Worm (Caenorhabditis elegans) whole organism, L2 larva: ENCODE data around the gene C05E4.12.

Experiments
- C34F6.9 ChIP-seq: fragments of 150-350 bp; optimal IDR thresholded peaks from 2 replicates; lab custom pipeline; 2014; ENCODE audit warnings: missing biosample characterization, missing genetic modification characterization
- F13H6.1 ChIP-seq: sonication (generic microtip); optimal IDR thresholded peaks from 2 replicates; lab custom pipeline; 2016; ENCODE audit warnings: missing genetic modification characterization, missing compliant biosample characterization
- R02D3.7 ChIP-seq: fragments of 150-350 bp; optimal IDR thresholded peaks from 2 replicates; lab custom pipeline; 2014; ENCODE audit warnings: missing biosample characterization, missing genetic modification characterization
- Y55F3AM.14 ChIP-seq: fragments of 200-800 bp; sonication (Bioruptor generic); optimal IDR thresholded peaks from 2 replicates; lab custom pipeline; 2018; ENCODE audit warnings: mild to moderate bottlenecking, missing genetic modification characterization, missing compliant biosample characterization
- ZK546.5 ChIP-seq: sonication (generic microtip); optimal IDR thresholded peaks from 2 replicates; lab custom pipeline; 2017; ENCODE audit warnings: missing biosample characterization, missing genetic modification characterization
- alr-1 ChIP-seq: fragments of 150-350 bp; optimal IDR thresholded peaks from 2 replicates; lab custom pipeline; 2014; ENCODE audit warnings: missing biosample characterization, missing genetic modification characterization
- aly-2 ChIP-seq: fragments of 150-350 bp; optimal IDR thresholded peaks from 2 replicates; lab custom pipeline; 2014; ENCODE audit warnings: missing biosample characterization, missing genetic modification characterization
- ama-1 ChIP-seq: fragments of 150-350 bp; optimal IDR thresholded peaks from 2 replicates; lab custom pipeline; 2018; ENCODE audit warnings: inconsistent platforms
- blmp-1 ChIP-seq: sonication (generic microtip); optimal IDR thresholded peaks from 2 replicates; lab custom pipeline; 2017; ENCODE audit warnings: missing genetic modification characterization, mild to moderate bottlenecking, missing compliant biosample characterization, antibody characterized with exemption, moderate library complexity; ENCODE audit not compliant: insufficient read depth
- ceh-82 ChIP-seq: fragments of 150-350 bp; optimal IDR thresholded peaks from 2 replicates; lab custom pipeline; 2014; ENCODE audit warnings: missing biosample characterization, missing genetic modification characterization
- crh-2 ChIP-seq: sonication (generic microtip); optimal IDR thresholded peaks from 2 replicates; lab custom pipeline; 2017; ENCODE audit warnings: missing biosample characterization, missing genetic modification characterization
- dmd-4 ChIP-seq: sonication (generic microtip); optimal IDR thresholded peaks from 2 replicates; lab custom pipeline; 2017; ENCODE audit warnings: missing biosample characterization, missing genetic modification characterization
- egl-27 ChIP-seq: sonication (generic microtip); optimal IDR thresholded peaks from 3 replicates; lab custom pipeline; 2017; ENCODE audit warnings: missing biosample characterization, missing genetic modification reagents, missing genetic modification characterization
- elt-1 ChIP-seq: fragments of 150-350 bp; optimal IDR thresholded peaks from 2 replicates; lab custom pipeline; 2014; ENCODE audit warnings: missing biosample characterization, missing genetic modification characterization
- elt-3 ChIP-seq: sonication (generic microtip); optimal IDR thresholded peaks from 2 replicates; lab custom pipeline; 2017; ENCODE audit warnings: missing biosample characterization, missing genetic modification characterization
- fos-1 ChIP-seq: fragments of 150-350 bp; optimal IDR thresholded peaks from 2 replicates; lab custom pipeline; 2014; ENCODE audit warnings: missing biosample characterization, missing genetic modification characterization
- gmeb-1 ChIP-seq: fragments of 150-350 bp; optimal IDR thresholded peaks from 2 replicates; lab custom pipeline; 2014; ENCODE audit warnings: missing biosample characterization, missing genetic modification characterization
- lin-11 ChIP-seq: fragments of 150-350 bp; sonication (generic microtip); optimal IDR thresholded peaks from 2 replicates; lab custom pipeline; 2014; ENCODE audit warnings: missing biosample characterization, missing genetic modification characterization, inconsistent platforms, mixed read lengths
- lin-13 ChIP-seq: fragments of 150-350 bp; optimal IDR thresholded peaks from 2 replicates; lab custom pipeline; 2014; ENCODE audit warnings: missing biosample characterization, missing genetic modification reagents, missing genetic modification characterization
- lin-39 ChIP-seq: fragments of 150-350 bp; optimal IDR thresholded peaks from 2 replicates; lab custom pipeline; 2014; ENCODE audit warnings: missing biosample characterization, missing genetic modification reagents, missing genetic modification characterization
- lsy-2 ChIP-seq, 2 experiments: fragments of 150-350 bp in 1 of 2; sonication (generic microtip) in 1 of 2; optimal IDR thresholded peaks; 2 replicates each; lab custom pipeline; 2014 to 2017; ENCODE audit warnings: missing biosample characterization in 2 of 2, missing genetic modification characterization in 2 of 2
- mab-5 ChIP-seq: fragments of 150-350 bp; optimal IDR thresholded peaks from 2 replicates; lab custom pipeline; 2014; ENCODE audit warnings: missing biosample characterization, missing genetic modification characterization
- mbf-1 ChIP-seq: sonication (generic microtip); optimal IDR thresholded peaks from 2 replicates; lab custom pipeline; 2017; ENCODE audit warnings: missing biosample characterization, missing genetic modification characterization
- mdl-1 ChIP-seq, 2 experiments: fragments of 150-350 bp in 1 of 2; sonication (generic microtip) in 1 of 2; optimal IDR thresholded peaks; 2 replicates each; lab custom pipeline; 2017; ENCODE audit warnings: missing biosample characterization in 2 of 2, missing genetic modification characterization in 2 of 2
- nhr-10 ChIP-seq: sonication (generic microtip); optimal IDR thresholded peaks from 2 replicates; lab custom pipeline; 2017; ENCODE audit warnings: missing biosample characterization, missing genetic modification characterization
- nhr-11 ChIP-seq: fragments of 150-350 bp; optimal IDR thresholded peaks from 2 replicates; lab custom pipeline; 2014; ENCODE audit warnings: missing biosample characterization, missing genetic modification characterization
- nhr-12 ChIP-seq: fragments of 150-350 bp; optimal IDR thresholded peaks from 2 replicates; lab custom pipeline; 2014; ENCODE audit warnings: missing biosample characterization, missing genetic modification characterization
- nhr-129 ChIP-seq: fragments of 150-350 bp; optimal IDR thresholded peaks from 2 replicates; lab custom pipeline; 2014; ENCODE audit warnings: missing biosample characterization, missing genetic modification characterization
- nhr-21 ChIP-seq: fragments of 150-350 bp; optimal IDR thresholded peaks from 2 replicates; lab custom pipeline; 2014; ENCODE audit warnings: missing biosample characterization, missing genetic modification characterization
- nhr-23 ChIP-seq: fragments of 150-350 bp; optimal IDR thresholded peaks from 2 replicates; lab custom pipeline; 2014; ENCODE audit warnings: missing biosample characterization, missing genetic modification reagents, missing genetic modification characterization
- nhr-237 ChIP-seq: fragments of 150-350 bp; optimal IDR thresholded peaks from 2 replicates; lab custom pipeline; 2014; ENCODE audit warnings: missing biosample characterization, missing genetic modification characterization
- nhr-25 ChIP-seq: fragments of 150-350 bp; sonication (generic microtip); optimal IDR thresholded peaks from 3 replicates; lab custom pipeline; 2014; ENCODE audit warnings: missing biosample characterization, missing genetic modification characterization
- nhr-6 ChIP-seq: fragments of 150-350 bp; optimal IDR thresholded peaks from 2 replicates; lab custom pipeline; 2014; ENCODE audit warnings: missing biosample characterization, missing genetic modification characterization
- nhr-77 ChIP-seq: fragments of 150-350 bp; optimal IDR thresholded peaks from 2 replicates; lab custom pipeline; 2014; ENCODE audit warnings: missing biosample characterization, missing genetic modification characterization
- peb-1 ChIP-seq: fragments of 150-350 bp; optimal IDR thresholded peaks from 2 replicates; lab custom pipeline; 2014; ENCODE audit warnings: missing biosample characterization, missing genetic modification characterization
- skn-1 ChIP-seq: sonication (generic microtip); optimal IDR thresholded peaks from 2 replicates; lab custom pipeline; 2017; ENCODE audit warnings: missing biosample characterization, missing genetic modification characterization
- sma-3 ChIP-seq: sonication (generic microtip); optimal IDR thresholded peaks from 2 replicates; lab custom pipeline; 2016; ENCODE audit warnings: missing genetic modification reagents, missing genetic modification characterization, missing compliant biosample characterization
- sma-9 ChIP-seq, 2 experiments: fragments of 150-350 bp in 1 of 2; sonication (generic microtip) in 1 of 2; optimal IDR thresholded peaks; 2 replicates each; lab custom pipeline; 2014 to 2016; ENCODE audit warnings: missing genetic modification characterization in 2 of 2, mild to moderate bottlenecking in 1 of 2, missing biosample characterization in 1 of 2, missing compliant biosample characterization in 1 of 2, missing genetic modification reagents in 1 of 2, moderate library complexity in 1 of 2
- snpc-4 ChIP-seq: fragments of 150-350 bp; optimal IDR thresholded peaks from 2 replicates; lab custom pipeline; 2014; ENCODE audit warnings: missing biosample characterization, missing genetic modification characterization
- unc-39 ChIP-seq: fragments of 150-350 bp; optimal IDR thresholded peaks from 2 replicates; lab custom pipeline; 2014; ENCODE audit warnings: missing biosample characterization, missing genetic modification characterization
- unc-55 ChIP-seq: fragments of 150-350 bp; sonication (generic microtip); optimal IDR thresholded peaks from 3 replicates; lab custom pipeline; 2014; ENCODE audit warnings: missing biosample characterization, missing genetic modification reagents, missing genetic modification characterization
- unc-62 ChIP-seq: fragments of 150-350 bp; optimal IDR thresholded peaks from 2 replicates; lab custom pipeline; 2014; ENCODE audit warnings: missing biosample characterization, missing genetic modification reagents, missing genetic modification characterization
- zag-1 ChIP-seq: fragments of 150-350 bp; optimal IDR thresholded peaks from 2 replicates; lab custom pipeline; 2014; ENCODE audit warnings: missing biosample characterization, missing genetic modification characterization
- ztf-1 ChIP-seq: fragments of 200-800 bp; sonication (Bioruptor generic); conservative IDR thresholded peaks from 2 replicates; pipeline ENCODE4 v1.3.6; 2022; ENCODE audit warnings: missing genetic modification characterization, missing compliant biosample characterization
- ztf-11 ChIP-seq: sonication (generic microtip); optimal IDR thresholded peaks from 2 replicates; lab custom pipeline; 2017; ENCODE audit warnings: missing biosample characterization, missing genetic modification characterization
- ztf-4 ChIP-seq: fragments of 150-350 bp; optimal IDR thresholded peaks from 2 replicates; lab custom pipeline; 2014; ENCODE audit warnings: missing biosample characterization, missing genetic modification characterization

Gene C05E4.12

DNA sequence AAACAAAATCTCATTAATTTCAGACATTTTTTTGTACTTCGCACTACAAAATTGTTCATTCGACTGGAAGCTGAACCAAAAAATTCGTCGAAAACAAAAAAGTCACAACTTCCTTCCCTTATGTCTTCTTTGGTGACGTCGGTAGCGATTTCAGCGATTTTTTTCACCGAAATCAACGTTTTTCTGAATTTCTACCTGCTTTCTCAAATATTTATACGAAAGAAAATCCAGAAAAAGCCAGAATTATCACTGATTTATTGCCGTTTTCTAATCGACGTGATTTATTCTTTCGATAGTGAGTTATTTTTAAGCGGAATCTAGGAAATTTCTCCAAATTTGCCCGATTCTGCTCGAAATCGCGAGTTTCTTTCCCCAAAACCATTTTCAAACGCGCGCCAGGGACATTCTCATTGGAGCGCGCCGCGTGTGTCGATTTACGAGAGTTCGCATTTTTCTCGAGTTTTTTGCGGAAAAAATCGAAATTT lies 13.1 kb upstream of the C05E4.12 start, which contains the start of gene srbc-58 (continued):
- no peak for TF ChIP-seq ztf-11 (tag; lab: Kevin White, UChicago)
- peak; percentile 34 for TF ChIP-seq unc-55
- TF ChIP-seq ZK546.5 (tag; lab: Kevin White, UChicago) = no peak
- TF ChIP-seq nhr-129 = peak; percentile 16
- no peak for TF ChIP-seq sma-3 (GFP tag; lab: Kevin White, UChicago)
- TF ChIP-seq zag-1 (tag; lab: Kevin White, UChicago) = no peak
- peak; percentile 29 for TF ChIP-seq C34F6.9
- no peak for TF ChIP-seq mbf-1 (tag; lab: Kevin White, UChicago)
- no peak for TF ChIP-seq snpc-4 (tag; lab: Kevin White, UChicago)
- no peak for TF ChIP-seq unc-39 (tag; lab: Kevin White, UChicago)
- peak; percentile 9 for TF ChIP-seq lin-13
- no peak for TF ChIP-seq nhr-12 (tag; lab: Kevin White, UChicago)
- TF ChIP-seq elt-3 (tag; lab: Kevin White, UChicago) = no peak
- TF ChIP-seq nhr-23 (tag; lab: Kevin White, UChicago) = no peak
- TF ChIP-seq R02D3.7 = no peak

ce11 chrV:774341-774740 lies 12.6 kb upstream of the C05E4.12 start:
- TF ChIP-seq lin-13 (no peak), nhr-21 (no peak), F13H6.1 (tag; lab: Kevin White, UChicago) (no peak), ceh-82 (tag; lab: Kevin White, UChicago) (no peak), nhr-129 (no peak), ZK546.5 (tag; lab: Kevin White, UChicago) (no peak), peb-1 (tag; lab: Kevin White, UChicago) (no peak), gmeb-1 (tag; lab: Kevin White, UChicago) (no peak), ztf-4 (tag; lab: Kevin White, UChicago) (no peak), ztf-1 (GFP tag; lab: Robert Waterston, UW) (no peak), lin-39 (tag; lab: Kevin White, UChicago) (no peak), zag-1 (tag; lab: Kevin White, UChicago) (no peak)

- TF ChIP-seq nhr-237 (tag; lab: Kevin White, UChicago) (peak; percentile 9), lin-13 (peak; percentile 88), nhr-21 (peak; percentile 81), aly-2 (tag; lab: Kevin White, UChicago) (no peak), mab-5 (peak; percentile 70), ZK546.5 (tag; lab: Kevin White, UChicago) (no peak), crh-2 (tag; lab: Kevin White, UChicago) (peak; percentile 90), R02D3.7 (peak; percentile 1), mbf-1 (tag; lab: Kevin White, UChicago) (no peak), ztf-11 (tag; lab: Kevin White, UChicago) (no peak), alr-1 (tag; lab: Kevin White, UChicago) (no peak), Y55F3AM.14 (GFP tag; lab: Kevin White, UChicago) (no peak), C34F6.9 (peak; percentile 93), zag-1 (tag; lab: Kevin White, UChicago) (no peak), unc-62 (GFP tag; lab: Kevin White, UChicago) (peak; percentile 9), elt-1 (tag; lab: Kevin White, UChicago) (no peak), ceh-82 (tag; lab: Kevin White, UChicago) (peak; percentile 22), snpc-4 (tag; lab: Kevin White, UChicago) (peak; percentile 35), nhr-6 (tag; lab: Kevin White, UChicago) (peak; percentile 66), lin-39 (tag; lab: Kevin White, UChicago) (no peak), lin-11 (tag; lab: Kevin White, UChicago) (peak; percentile 79), peb-1 (tag; lab: Kevin White, UChicago) (no peak), nhr-12 (tag; lab: Kevin White, UChicago) (no peak), F13H6.1 (tag; lab: Kevin White, UChicago) (peak; percentile 80), nhr-10 (tag; lab: Kevin White, UChicago) (no peak), lsy-2 (tag; optimal IDR thresholded peaks at IDR 0.05; lab: Kevin White, UChicago) (peak; percentile 64 to 90), ama-1 (lab: Kevin White, UChicago) (peak; percentile 55), ztf-4 (tag; lab: Kevin White, UChicago) (peak; percentile 72), nhr-77 (tag; lab: Kevin White, UChicago) (no peak), skn-1 (tag; lab: Kevin White, UChicago) (no peak), gmeb-1 (tag; lab: Kevin White, UChicago) (peak; percentile 98), fos-1 (peak; percentile 66), dmd-4 (tag; lab: Kevin White, UChicago) (no peak), nhr-11 (tag; lab: Kevin White, UChicago) (no peak), mdl-1 (tag; optimal IDR thresholded peaks at IDR 0.05; lab: Kevin White, UChicago) (no peak), unc-39 (tag; lab: Kevin White, UChicago) (no peak), sma-9 (GFP tag; optimal IDR thresholded peaks at IDR 0.05; lab: Kevin White, UChicago) (peak; percentile 89), sma-9 (tag; optimal IDR thresholded peaks at IDR 0.05; lab: Kevin White, UChicago) (no peak), elt-3 (tag; lab: Kevin White, UChicago) (no peak), nhr-25 (peak; percentile 69), egl-27 (tag; lab: Kevin White, UChicago) (peak; percentile 72), ztf-1 (GFP tag; lab: Robert Waterston, UW) (no peak), nhr-129 (peak; percentile 69), nhr-23 (tag; lab: Kevin White, UChicago) (no peak), sma-3 (GFP tag; lab: Kevin White, UChicago) (peak; percentile 90), blmp-1 (tag; lab: Kevin White, UChicago) (peak; percentile 26)
Measured at ce11 chrV:773256-773655, 11.5 kb upstream of the C05E4.12 start, which contains the start of gene sti-1. Gene sti-1, plus strand, starts transcription at chrV:773518.
